Fruit fly (Drosophila melanogaster): ENCODE data around the gene CG4766.
A peak's percentile ranks its signal among the peaks of the same experiment; 100 is the strongest.

Gene CG4766

DNA sequence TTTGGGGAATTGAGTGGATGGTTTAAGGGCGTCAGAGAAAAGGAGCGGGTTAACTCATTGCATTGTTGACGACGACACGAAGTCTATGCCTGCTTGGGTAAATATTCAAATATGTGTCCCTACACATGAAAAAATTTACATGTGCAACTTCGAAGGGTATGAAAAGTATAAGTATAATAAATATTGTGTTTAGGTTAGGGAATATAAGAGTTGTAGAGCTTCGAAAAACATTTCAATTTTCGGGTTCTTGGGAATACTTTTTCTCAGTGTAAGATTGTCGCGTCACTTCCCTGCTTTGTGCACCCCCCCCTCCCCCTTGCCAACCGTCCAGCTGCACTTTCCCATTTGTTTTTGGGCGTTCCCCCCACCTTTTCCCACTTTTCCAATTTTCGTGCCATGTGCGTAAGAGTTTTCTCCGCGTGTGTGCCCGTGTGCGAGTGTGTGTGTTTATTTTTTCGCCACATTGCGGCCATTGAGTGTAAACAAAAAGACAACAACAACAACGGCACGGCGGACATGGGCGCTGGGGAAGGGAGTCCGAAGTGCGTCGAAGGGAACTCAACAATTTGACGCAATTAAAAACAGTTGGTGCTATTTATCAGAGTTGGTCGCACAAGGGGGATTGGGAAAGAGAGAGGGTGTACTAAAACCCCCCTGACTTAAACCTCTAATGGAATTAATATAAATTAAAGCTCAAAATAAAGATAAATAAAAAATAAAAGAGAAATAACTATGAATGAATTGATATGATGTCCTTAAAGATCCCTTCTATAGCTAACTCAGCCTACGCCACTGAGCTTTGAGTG, 30.5 kb downstream of the CG4766 start (continued):
- TF ChIP-seq CG9932 (GFP tag; IDR thresholded peaks at IDR 0.05) = peak; percentile 60
- no peak for TF ChIP-seq exex (tag; optimal IDR thresholded peaks at IDR 0.05)
- no peak for TF ChIP-seq CG1647 (GFP tag; optimal IDR thresholded peaks at IDR 0.05)
- TF ChIP-seq NfI (GFP tag; optimal IDR thresholded peaks at IDR 0.05) = peak; percentile 35
- no peak for TF ChIP-seq grn (GFP tag; optimal IDR thresholded peaks at IDR 0.05)
- peak; percentile 45 for TF ChIP-seq esg (GFP tag; conservative IDR thresholded peaks at IDR 0.05)
- TF ChIP-seq CG12236 (GFP tag; optimal IDR thresholded peaks at IDR 0.05) = no peak
- peak; percentile 53 for TF ChIP-seq CG10209 (GFP tag; optimal IDR thresholded peaks at IDR 0.05)
- peak; percentile 52 for TF ChIP-seq CG12659 (GFP tag; optimal IDR thresholded peaks at IDR 0.05)
- peak; percentile 38 for TF ChIP-seq HLH3B (GFP tag; IDR thresholded peaks at IDR 0.05)
- no peak for TF ChIP-seq ac (GFP tag; optimal IDR thresholded peaks at IDR 0.05)
- TF ChIP-seq Xrp1 (GFP tag; IDR thresholded peaks at IDR 0.05) = peak; percentile 71
- peak; percentile 65 for TF ChIP-seq CG2678 (tag; optimal IDR thresholded peaks at IDR 0.05)
- no peak for TF ChIP-seq stwl (tag; optimal IDR thresholded peaks at IDR 0.05)
- TF ChIP-seq cad (GFP tag; optimal IDR thresholded peaks at IDR 0.05) = no peak
- no peak for TF ChIP-seq knrl (GFP tag; IDR thresholded peaks at IDR 0.05; ENCODE audit: partially characterized antibody)
- peak; percentile 36 for TF ChIP-seq CG10979 (tag; optimal IDR thresholded peaks at IDR 0.05)
- no peak for TF ChIP-seq CG10431 (GFP tag; optimal IDR thresholded peaks at IDR 0.05)
- no peak for TF ChIP-seq HLHmδ (GFP tag; optimal IDR thresholded peaks at IDR 0.05)
- TF ChIP-seq Dad (GFP tag; optimal IDR thresholded peaks at IDR 0.05) = no peak
- TF ChIP-seq pros (GFP tag; optimal IDR thresholded peaks at IDR 0.05) = peak; percentile 9
- peak; percentile 37 for TF ChIP-seq CG32772 (GFP tag; IDR thresholded peaks at IDR 0.05)
- TF ChIP-seq cwo (GFP tag; optimal IDR thresholded peaks at IDR 0.05) = peak; percentile 32
- peak; percentile 15 for TF ChIP-seq run (tag; optimal IDR thresholded peaks at IDR 0.05)
- peak; percentile 15 for TF ChIP-seq al (GFP tag; IDR thresholded peaks at IDR 0.05)
- TF ChIP-seq dpn (GFP tag; optimal IDR thresholded peaks at IDR 0.05) = peak in 1 of 2 experiments; percentile 28
- TF ChIP-seq Poxn (GFP tag; IDR thresholded peaks at IDR 0.05) = no peak
- peak in 1 of 2 experiments; percentile 10 for TF ChIP-seq chif (GFP tag; optimal IDR thresholded peaks at IDR 0.05)
- peak; percentile 45 for TF ChIP-seq grau (tag; optimal IDR thresholded peaks at IDR 0.05)
- TF ChIP-seq Opbp (GFP tag; IDR thresholded peaks at IDR 0.05; ENCODE audit: partially characterized antibody) = no peak
- no peak for TF ChIP-seq CG6854 (GFP tag; optimal IDR thresholded peaks at IDR 0.05)
- 0 out of 2 replicates have a peak, but pooled peaks have one; percentile 26 for TF ChIP-seq dan (GFP tag; IDR thresholded peaks at IDR 0.05)
- TF ChIP-seq CG4617 (GFP tag; optimal IDR thresholded peaks at IDR 0.05; ENCODE audit: borderline replicate concordance) = no peak
- peak; percentile 53 for TF ChIP-seq Hmr (GFP tag; optimal IDR thresholded peaks at IDR 0.05)
- no peak for TF ChIP-seq tup (GFP tag; optimal IDR thresholded peaks at IDR 0.05)
- peak; percentile 15 for TF ChIP-seq CG3281 (GFP tag; optimal IDR thresholded peaks at IDR 0.05)
- TF ChIP-seq schlank (tag; optimal IDR thresholded peaks at IDR 0.05) = no peak
- no peak for TF ChIP-seq her (GFP tag; optimal IDR thresholded peaks at IDR 0.05)
- no peak for TF ChIP-seq CG11456 (GFP tag; IDR thresholded peaks at IDR 0.05)
- no peak for TF ChIP-seq YL-1 (GFP tag; optimal IDR thresholded peaks at IDR 0.05)
- TF ChIP-seq CG31224 (GFP tag; IDR thresholded peaks at IDR 0.05) = no peak
- no peak for TF ChIP-seq Sin3A (optimal IDR thresholded peaks at IDR 0.05)
- no peak for TF ChIP-seq Mad (GFP tag; optimal IDR thresholded peaks at IDR 0.05)
- peak; percentile 55 for TF ChIP-seq vvl (GFP tag; IDR thresholded peaks at IDR 0.05)
- TF ChIP-seq trem (tag; optimal IDR thresholded peaks at IDR 0.05) = no peak
- no peak for TF ChIP-seq CG42726 (GFP tag; IDR thresholded peaks at IDR 0.05; ENCODE audit: partially characterized antibody)
- TF ChIP-seq Sox102F (GFP tag; optimal IDR thresholded peaks at IDR 0.05) = peak; percentile 39
- peak; percentile 40; the same call in 1 of the 3 replicates for TF ChIP-seq ken (GFP tag; IDR thresholded peaks at IDR 0.05)
- no peak for TF ChIP-seq CG4282 (GFP tag; optimal IDR thresholded peaks at IDR 0.05)

All from whole organism, embryonic.